Fruit fly (Drosophila melanogaster): ENCODE measurements around the gene Moca-cyp.

Moca-cyp gene

dm6 chr3R:28328780-28329546, 11.2 kb upstream of the Moca-cyp start:
- TF ChIP-seq ey (GFP tag; optimal IDR thresholded peaks at IDR 0.05) (peak; percentile 8), sv (GFP tag; optimal IDR thresholded peaks at IDR 0.05) (peak; percentile 54), Hr83 (GFP tag; optimal IDR thresholded peaks at IDR 0.05; ENCODE audit: poor library complexity, severe bottlenecking) (peak; percentile 32), fru (GFP tag; optimal IDR thresholded peaks at IDR 0.05) (peak; percentile 7), sage (GFP tag; optimal IDR thresholded peaks at IDR 0.05) (no peak), foxo (GFP tag; optimal IDR thresholded peaks at IDR 0.05) (peak in 1 of 2 experiments; percentile 26), Vsx2 (GFP tag; optimal IDR thresholded peaks at IDR 0.05; ENCODE audit: partially characterized antibody) (no peak), Dfd (GFP tag; optimal IDR thresholded peaks at IDR 0.05) (no peak), tai (GFP tag; optimal IDR thresholded peaks at IDR 0.05) (peak; percentile 12), rgr (GFP tag; optimal IDR thresholded peaks at IDR 0.05) (peak; percentile 4), Jra (GFP tag; optimal IDR thresholded peaks at IDR 0.05) (no peak), CG32264 (GFP tag; optimal IDR thresholded peaks at IDR 0.05) (no peak)

DNA sequence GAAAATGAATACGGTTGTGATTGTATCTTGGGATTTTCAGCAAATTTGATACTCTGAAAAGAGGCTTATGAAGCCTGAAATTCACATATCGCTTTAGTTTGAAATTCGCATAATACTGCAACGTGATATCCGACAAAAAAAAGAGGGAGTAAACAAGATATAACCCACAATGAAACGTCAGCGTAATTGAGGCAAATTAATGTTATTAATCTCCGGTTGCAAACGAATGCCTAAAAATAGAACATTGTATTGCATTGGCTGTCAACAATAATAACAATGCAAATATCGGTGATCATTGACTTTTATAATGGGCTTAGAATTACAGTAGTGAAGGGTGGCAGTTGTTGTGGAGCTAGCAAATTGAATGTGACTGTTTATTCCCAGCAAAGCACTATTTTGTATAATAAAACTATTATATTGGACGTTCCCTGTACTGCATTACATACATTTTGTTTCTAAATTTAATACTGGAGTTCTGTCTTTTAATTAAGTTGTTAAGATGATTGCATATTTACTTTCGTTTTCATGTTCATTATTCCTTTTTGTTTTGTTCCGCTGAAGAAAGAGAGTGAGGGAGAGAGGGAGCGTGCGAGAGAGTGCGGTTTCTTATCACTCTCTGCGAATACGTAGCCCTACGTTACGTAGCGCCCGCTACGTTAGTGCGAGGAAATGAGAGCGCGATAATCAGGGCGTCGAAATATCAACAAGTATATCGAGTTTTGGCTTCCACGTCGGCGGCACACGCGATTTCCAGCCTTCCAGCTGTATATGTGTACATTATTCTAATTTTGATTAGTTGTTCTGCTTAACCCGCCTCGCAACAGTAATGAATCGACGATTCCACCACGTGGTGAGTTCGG, 9.6 kb upstream of the Moca-cyp start:
- no peak for TF ChIP-seq Hnf4 (GFP tag; optimal IDR thresholded peaks at IDR 0.05)
- no peak for TF ChIP-seq dsf (GFP tag; optimal IDR thresholded peaks at IDR 0.05; ENCODE audit: borderline replicate concordance)
- no peak for TF ChIP-seq tai (GFP tag; optimal IDR thresholded peaks at IDR 0.05)
- no peak for TF ChIP-seq usp (GFP tag; optimal IDR thresholded peaks at IDR 0.05)
- peak; percentile 74 for TF ChIP-seq Dif (GFP tag; optimal IDR thresholded peaks at IDR 0.05; ENCODE audit: partially characterized antibody)
- TF ChIP-seq Hr78 (GFP tag; optimal IDR thresholded peaks at IDR 0.05): no peak
- TF ChIP-seq h (GFP tag; optimal IDR thresholded peaks at IDR 0.05): peak; percentile 52
- TF ChIP-seq sv (GFP tag; optimal IDR thresholded peaks at IDR 0.05): no peak
- no peak for TF ChIP-seq CrebA (GFP tag; optimal IDR thresholded peaks at IDR 0.05; ENCODE audit: borderline replicate concordance)
- TF ChIP-seq Myc (optimal IDR thresholded peaks at IDR 0.05): peak; percentile 40
- TF ChIP-seq Jra (GFP tag; optimal IDR thresholded peaks at IDR 0.05): no peak
- peak; percentile 5 for TF ChIP-seq GATAd (GFP tag; optimal IDR thresholded peaks at IDR 0.05)
- TF ChIP-seq brk (GFP tag; optimal IDR thresholded peaks at IDR 0.05): no peak
- TF ChIP-seq br (GFP tag; optimal IDR thresholded peaks at IDR 0.05): no peak
- TF ChIP-seq Hr83 (GFP tag; optimal IDR thresholded peaks at IDR 0.05; ENCODE audit: poor library complexity, severe bottlenecking): no peak
- peak; percentile 15 for TF ChIP-seq HLH106 (tag; optimal IDR thresholded peaks at IDR 0.05)
- no peak for TF ChIP-seq Abd-B (GFP tag; optimal IDR thresholded peaks at IDR 0.05)
- TF ChIP-seq Dfd (GFP tag; optimal IDR thresholded peaks at IDR 0.05): no peak
- TF ChIP-seq ey (GFP tag; optimal IDR thresholded peaks at IDR 0.05): no peak
- TF ChIP-seq Sp1 (GFP tag; optimal IDR thresholded peaks at IDR 0.05): no peak
- TF ChIP-seq woc (GFP tag; optimal IDR thresholded peaks at IDR 0.05): peak; percentile 2
- TF ChIP-seq sage (GFP tag; optimal IDR thresholded peaks at IDR 0.05): peak; percentile 18
- no peak for TF ChIP-seq CG32264 (GFP tag; optimal IDR thresholded peaks at IDR 0.05)
- no peak for TF ChIP-seq OdsH (GFP tag; optimal IDR thresholded peaks at IDR 0.05)
- TF ChIP-seq jim (GFP tag; optimal IDR thresholded peaks at IDR 0.05): no peak
- peak; percentile 25 for TF ChIP-seq rgr (GFP tag; optimal IDR thresholded peaks at IDR 0.05)
- TF ChIP-seq lola (GFP tag; optimal IDR thresholded peaks at IDR 0.05): no peak
- peak in 1 of 2 experiments; percentile 5 for TF ChIP-seq foxo (GFP tag; optimal IDR thresholded peaks at IDR 0.05)
- no peak for TF ChIP-seq N (GFP tag; optimal IDR thresholded peaks at IDR 0.05)
- no peak for TF ChIP-seq dmrt93B (GFP tag; optimal IDR thresholded peaks at IDR 0.05)
- peak; percentile 25 to 50 for TF ChIP-seq dl (GFP tag; optimal IDR thresholded peaks at IDR 0.05; ENCODE audit: insufficient read depth in 1 of 2, partially characterized antibody in 2 of 2)
- no peak for TF ChIP-seq CG9705 (GFP tag; optimal IDR thresholded peaks at IDR 0.05)
- TF ChIP-seq Rel (GFP tag; optimal IDR thresholded peaks at IDR 0.05): no peak
- no peak for TF ChIP-seq Rel (tag; optimal IDR thresholded peaks at IDR 0.05)
- TF ChIP-seq Vsx2 (GFP tag; optimal IDR thresholded peaks at IDR 0.05; ENCODE audit: partially characterized antibody): no peak
- peak; percentile 12 for TF ChIP-seq fru (GFP tag; optimal IDR thresholded peaks at IDR 0.05)
- no peak for TF ChIP-seq pan (optimal IDR thresholded peaks at IDR 0.05)
- TF ChIP-seq psq (GFP tag; optimal IDR thresholded peaks at IDR 0.05): peak; percentile 76
- TF ChIP-seq Mio (GFP tag; optimal IDR thresholded peaks at IDR 0.05): no peak
